Fruit fly (Drosophila melanogaster): ENCODE results near the gene CG33494.
A peak's percentile ranks its signal among the peaks of the same experiment; 100 is the strongest.

CG33494 gene

dm6 chr3R:25531905-25532387 is 37.0 kb upstream of the CG33494 start (continued):
- TF ChIP-seq Hr3 (GFP tag; optimal IDR thresholded peaks at IDR 0.05) (no peak), CG16863 (GFP tag; optimal IDR thresholded peaks at IDR 0.05) (no peak), E2f2 (GFP tag; IDR thresholded peaks at IDR 0.05) (peak; percentile 6; the same call in 1 of the 2 replicates), Nf-YC (tag; optimal IDR thresholded peaks at IDR 0.05) (no peak), wdn (GFP tag; IDR thresholded peaks at IDR 0.05) (no peak), CG17568 (GFP tag; optimal IDR thresholded peaks at IDR 0.05) (no peak), CG4282 (GFP tag; optimal IDR thresholded peaks at IDR 0.05) (no peak), CG8388 (GFP tag; optimal IDR thresholded peaks at IDR 0.05) (peak; percentile 9), pita (GFP tag; optimal IDR thresholded peaks at IDR 0.05) (no peak), sens (GFP tag) (peak; percentile 7), fu2 (GFP tag; optimal IDR thresholded peaks at IDR 0.05) (no peak), tx (GFP tag; optimal IDR thresholded peaks at IDR 0.05) (no peak), CG42726 (GFP tag; IDR thresholded peaks at IDR 0.05; ENCODE audit: partially characterized antibody) (no peak), unc-4 (GFP tag; IDR thresholded peaks at IDR 0.05; ENCODE audit: partially characterized antibody) (no peak), CG10321 (GFP tag; IDR thresholded peaks at IDR 0.05) (no peak), TFAM (GFP tag; optimal IDR thresholded peaks at IDR 0.05) (no peak), danr (GFP tag; IDR thresholded peaks at IDR 0.05) (0 out of 2 replicates have a peak, but pooled peaks have one; percentile 7), fd3F (GFP tag; optimal IDR thresholded peaks at IDR 0.05) (no peak), CG9817 (tag; optimal IDR thresholded peaks at IDR 0.05) (no peak), Ssrp (tag; optimal IDR thresholded peaks at IDR 0.05) (peak; percentile 13), sr (GFP tag; IDR thresholded peaks at IDR 0.05) (no peak; the same call in 1 of the 3 replicates), CG2678 (tag; optimal IDR thresholded peaks at IDR 0.05) (peak; percentile 21), exex (tag; optimal IDR thresholded peaks at IDR 0.05) (no peak), Hsf (GFP tag; optimal IDR thresholded peaks at IDR 0.05) (no peak), dm (GFP tag; optimal IDR thresholded peaks at IDR 0.05) (no peak), Dip2 (GFP tag; IDR thresholded peaks at IDR 0.05) (no peak), CG32532 (GFP tag; IDR thresholded peaks at IDR 0.05) (peak; percentile 62), Dfd (GFP tag; optimal IDR thresholded peaks at IDR 0.05) (no peak), prd (optimal IDR thresholded peaks at IDR 0.05) (no peak), prd (GFP tag; IDR thresholded peaks at IDR 0.05) (peak; percentile 70; the same call in 2 of the 3 replicates), CG6254 (GFP tag; optimal IDR thresholded peaks at IDR 0.05) (no peak), ttk (GFP tag; IDR thresholded peaks at IDR 0.05) (0 out of 2 replicates have a peak, but pooled peaks have one; percentile 20), CG30020 (tag; optimal IDR thresholded peaks at IDR 0.05) (no peak), CG18011 (GFP tag; optimal IDR thresholded peaks at IDR 0.05) (no peak), Fer2 (tag; optimal IDR thresholded peaks at IDR 0.05) (no peak), lmd (GFP tag; IDR thresholded peaks at IDR 0.05) (no peak; the same call in none of the 2 replicates), repo (GFP tag; optimal IDR thresholded peaks at IDR 0.05) (no peak), aop (GFP tag; IDR thresholded peaks at IDR 0.05) (no peak), chif (GFP tag; optimal IDR thresholded peaks at IDR 0.05) (peak in 1 of 2 experiments; percentile 2), ac (GFP tag; optimal IDR thresholded peaks at IDR 0.05) (no peak), CG7963 (GFP tag; IDR thresholded peaks at IDR 0.05; ENCODE audit: partially characterized antibody) (no peak), CG6272 (GFP tag; IDR thresholded peaks at IDR 0.05) (no peak), al (GFP tag; IDR thresholded peaks at IDR 0.05) (no peak), Atf3 (GFP tag; optimal IDR thresholded peaks at IDR 0.05) (no peak), klu (GFP tag; IDR thresholded peaks at IDR 0.05) (peak; percentile 59), zfh2 (GFP tag; optimal IDR thresholded peaks at IDR 0.05) (peak; percentile 4), CG14710 (tag; optimal IDR thresholded peaks at IDR 0.05) (no peak), Dad (GFP tag; optimal IDR thresholded peaks at IDR 0.05) (no peak), MESR4 (GFP tag; optimal IDR thresholded peaks at IDR 0.05) (no peak), CG30431 (GFP tag; optimal IDR thresholded peaks at IDR 0.05) (no peak), CG4424 (GFP tag; optimal IDR thresholded peaks at IDR 0.05) (peak; percentile 33), CG12299 (tag; optimal IDR thresholded peaks at IDR 0.05) (no peak)
